Fruit fly (Drosophila melanogaster) S2 (cell line): Measurements from ENCODE around the gene Art8.

Source experiments
- CG8478 ChIP-seq: fragments of >200 bp; optimal IDR thresholded peaks from 2 replicates; lab custom pipeline; 2018
- CTCF ChIP-seq, 2 experiments: fragments of >200 bp; optimal IDR thresholded peaks; 2 replicates each; lab custom pipeline; 2018

Art8 gene

DNA sequence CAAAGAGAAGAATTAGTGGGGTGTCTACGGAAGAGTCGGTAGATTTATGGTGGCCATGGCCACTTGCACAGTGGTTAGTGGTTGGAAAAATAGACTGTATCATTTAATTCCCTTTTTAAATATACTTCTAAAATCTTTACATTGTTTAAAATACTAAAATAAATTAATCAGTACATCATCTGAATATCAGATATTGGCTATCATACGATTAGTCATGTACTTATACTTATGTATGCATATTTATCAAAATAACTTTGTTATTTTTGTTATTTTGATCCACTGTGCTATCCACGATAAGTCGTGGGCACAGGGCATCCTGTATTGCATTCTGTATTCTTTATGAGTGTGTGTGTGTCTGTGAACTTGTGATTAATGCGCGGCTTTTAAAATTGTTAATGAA lies 3.8 kb upstream of the Art8 start:
- TF ChIP-seq CG8478 (lab: Kevin White, UChicago) (no peak), CTCF (optimal IDR thresholded peaks at IDR 0.05; lab: Kevin White, UChicago) (no peak)

- TF ChIP-seq CTCF (optimal IDR thresholded peaks at IDR 0.05; lab: Kevin White, UChicago) = no peak
- TF ChIP-seq CG8478 (lab: Kevin White, UChicago) = no peak
Observed at dm6 chr2L:11014018-11014611, 3.2 kb upstream of the Art8 start.

DNA sequence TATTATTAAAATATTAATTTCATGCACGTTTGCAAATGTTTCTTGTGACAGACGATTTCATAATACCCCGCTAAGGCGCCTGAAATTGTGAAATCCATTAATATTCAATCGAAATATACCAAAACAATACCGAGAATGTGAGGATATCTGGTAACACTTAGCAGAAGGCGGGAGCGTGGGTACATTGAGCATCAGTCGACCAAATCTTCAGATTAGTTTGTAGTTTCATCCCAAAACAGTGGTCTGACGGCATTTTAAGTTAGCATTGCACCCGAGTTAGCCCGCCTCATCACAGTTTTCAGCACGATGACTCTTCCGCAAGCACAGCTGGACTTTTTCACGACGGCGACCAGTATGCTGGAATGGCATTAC lies 6.2 kb downstream of the Art8 start, which contains the start of gene Nup154:
Gene Nup154, plus strand, starts transcription at position 147 of the 372 bp plus-strand sequence.
- TF ChIP-seq CG8478 (lab: Kevin White, UChicago) (no peak), CTCF (optimal IDR thresholded peaks at IDR 0.05; lab: Kevin White, UChicago) (no peak)

- TF ChIP-seq CG8478 (lab: Kevin White, UChicago) (no peak), CTCF (optimal IDR thresholded peaks at IDR 0.05; lab: Kevin White, UChicago) (peak in 1 of 2 experiments; percentile 38)
Observed at dm6 chr2L:11003925-11004673, 6.8 kb downstream of the Art8 start, which contains the start of gene RpL9. TSS of gene RpL9 (minus strand) at chr2L:11004189.

dm6 chr2L:11001376-11002122 lies 9.3 kb downstream of the Art8 start, which contains the start of the genes aub and lectin-33A:
TSS of gene aub (minus strand) at chr2L:11001476.
TSS of gene lectin-33A (plus strand) at chr2L:11002072.
- TF ChIP-seq CTCF (optimal IDR thresholded peaks at IDR 0.05; lab: Kevin White, UChicago) (no peak), CG8478 (lab: Kevin White, UChicago) (no peak)

- TF ChIP-seq CG8478 (lab: Kevin White, UChicago) = no peak
- peak; percentile 39 to 44 for TF ChIP-seq CTCF (optimal IDR thresholded peaks at IDR 0.05; lab: Kevin White, UChicago)
Observed at dm6 chr2L:10989162-10989561, 21.7 kb downstream of the Art8 start, which contains the start of gene TTLL4A. TSS of gene TTLL4A (plus strand) at chr2L:10989401.

- TF ChIP-seq CTCF (optimal IDR thresholded peaks at IDR 0.05; lab: Kevin White, UChicago) (no peak), CG8478 (lab: Kevin White, UChicago) (no peak)
Observed at dm6 chr2L:10988026-10988425, 22.9 kb downstream of the Art8 start.

DNA sequence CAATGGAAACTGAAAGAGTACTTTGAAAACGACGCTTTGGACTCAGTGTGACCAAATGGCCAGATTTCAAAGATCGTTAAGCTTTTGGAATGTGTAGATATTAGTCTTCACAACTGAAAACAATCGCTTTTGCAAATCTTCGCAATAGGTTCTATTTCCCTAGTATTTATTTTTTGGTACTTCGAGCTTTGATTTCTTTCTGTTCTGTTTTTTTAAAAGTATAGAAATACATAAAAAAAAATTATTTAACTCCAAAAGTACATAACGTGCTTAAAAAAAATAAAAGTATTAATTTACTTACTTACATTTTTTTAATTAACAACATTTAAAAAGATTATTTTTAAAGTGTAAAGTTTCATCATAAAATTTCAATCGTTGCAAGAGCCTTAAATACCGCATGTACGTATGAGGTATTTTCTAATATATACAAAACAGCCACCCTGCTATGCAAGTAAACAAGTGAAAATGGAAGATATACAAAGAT lies 23.5 kb downstream of the Art8 start, which contains the start of the genes piwi and CG12253:
Gene piwi, minus strand, starts transcription at position 51 of the 484 bp plus-strand sequence.
Gene CG12253, plus strand, starts transcription at position 437 of the 484 bp plus-strand sequence.
- TF ChIP-seq CG8478 (lab: Kevin White, UChicago) (no peak), CTCF (optimal IDR thresholded peaks at IDR 0.05; lab: Kevin White, UChicago) (no peak)

DNA sequence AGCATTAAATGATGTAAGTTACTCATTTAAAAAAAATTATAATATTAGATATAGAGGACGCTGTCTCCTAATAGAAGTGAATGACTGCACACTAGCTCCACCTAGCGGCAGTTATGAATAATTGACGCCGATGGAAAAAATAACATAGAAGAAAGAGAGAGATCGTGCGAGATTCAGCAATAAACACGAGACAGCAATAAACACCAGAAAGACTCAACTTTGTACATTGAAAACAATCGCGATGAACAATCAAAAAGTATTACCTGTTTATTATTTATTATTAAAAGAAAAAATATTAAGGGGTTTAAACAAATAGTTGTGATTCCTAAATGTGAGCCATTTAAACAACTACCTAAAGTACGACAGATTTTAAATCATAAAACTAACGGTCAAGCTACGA lies 24.7 kb downstream of the Art8 start:
- peak; percentile 49 to 91 for TF ChIP-seq CTCF (optimal IDR thresholded peaks at IDR 0.05; lab: Kevin White, UChicago)
- TF ChIP-seq CG8478 (lab: Kevin White, UChicago) = no peak

DNA sequence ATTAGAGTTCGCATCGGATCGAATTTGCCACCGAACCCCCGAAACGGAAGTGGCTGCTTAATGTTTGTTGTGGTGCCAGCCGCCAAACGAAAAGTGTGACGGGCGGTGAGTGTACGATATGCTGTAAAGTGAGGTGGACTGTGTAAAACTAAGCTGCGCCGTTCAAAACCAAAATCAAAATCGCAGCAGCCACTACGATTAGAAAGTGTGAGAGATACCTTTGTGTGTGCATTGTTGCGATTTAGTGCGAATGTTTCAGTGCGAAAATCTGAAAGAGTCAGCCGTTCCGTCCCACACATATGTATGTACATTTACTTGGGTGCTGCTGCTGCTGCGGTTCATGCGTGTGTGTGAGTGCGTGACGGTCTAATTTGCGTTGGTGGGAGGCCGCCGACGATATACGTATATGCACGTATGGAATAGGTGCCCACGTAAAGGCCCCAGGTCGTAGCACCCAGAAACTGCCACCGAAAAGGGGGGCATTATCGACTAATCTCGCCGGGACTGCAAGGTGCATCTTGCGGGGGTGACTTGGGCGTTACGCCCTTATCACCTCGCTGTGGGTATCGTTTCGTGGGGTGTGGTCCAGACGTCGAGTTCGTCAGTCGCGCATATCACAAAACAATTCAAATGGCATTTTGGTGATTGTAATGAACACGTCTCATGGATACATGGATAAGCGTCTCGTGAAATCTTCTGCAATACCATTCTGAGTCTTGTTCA lies 33.9 kb downstream of the Art8 start:
- TF ChIP-seq CG8478 (lab: Kevin White, UChicago) (no peak), CTCF (optimal IDR thresholded peaks at IDR 0.05; lab: Kevin White, UChicago) (no peak)

DNA sequence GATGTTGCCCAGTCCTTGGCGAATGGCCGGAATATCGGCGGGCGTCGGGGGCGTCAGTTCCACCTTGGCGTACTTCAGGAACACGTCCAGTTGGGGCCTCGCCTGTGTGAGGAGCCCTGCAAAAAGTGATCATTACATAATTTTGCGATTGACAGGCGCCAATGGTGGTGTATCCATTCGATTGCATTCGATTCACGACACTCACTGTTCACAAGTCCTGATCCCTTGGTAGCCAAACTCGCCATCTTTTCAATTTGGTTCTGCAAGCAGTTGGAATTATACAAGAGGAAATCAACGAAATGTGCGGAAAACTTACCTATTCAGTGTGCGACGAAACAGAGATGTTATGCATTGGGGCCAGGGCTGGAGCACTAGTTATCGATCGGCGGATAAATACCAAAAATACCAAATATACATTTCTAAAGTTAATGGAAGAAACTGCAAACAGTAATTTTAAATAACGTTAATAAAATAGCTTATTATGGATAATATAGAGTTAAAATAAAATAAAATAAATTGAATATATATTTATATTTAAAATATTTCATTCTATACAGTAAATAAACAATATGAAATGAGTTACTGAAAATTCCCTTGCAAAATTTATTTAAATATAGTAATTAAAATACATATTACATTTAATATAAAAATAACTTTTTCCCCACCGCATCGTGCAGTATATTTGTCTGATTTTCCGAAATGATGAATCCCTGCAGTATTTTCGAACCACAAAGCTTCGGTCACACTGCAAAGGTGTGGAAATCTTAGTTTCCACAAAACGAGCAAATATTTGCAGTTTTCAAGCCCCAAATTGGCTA lies 34.6 kb downstream of the Art8 start, which contains the start of the genes ATPsynG and SCAR:
Gene ATPsynG, minus strand, starts transcription at position 354 of the 818 bp plus-strand sequence.
Gene SCAR, plus strand, starts transcription at position 727 of the 818 bp plus-strand sequence.
- TF ChIP-seq CG8478 (lab: Kevin White, UChicago) (no peak), CTCF (optimal IDR thresholded peaks at IDR 0.05; lab: Kevin White, UChicago) (peak; percentile 17 to 21)

DNA sequence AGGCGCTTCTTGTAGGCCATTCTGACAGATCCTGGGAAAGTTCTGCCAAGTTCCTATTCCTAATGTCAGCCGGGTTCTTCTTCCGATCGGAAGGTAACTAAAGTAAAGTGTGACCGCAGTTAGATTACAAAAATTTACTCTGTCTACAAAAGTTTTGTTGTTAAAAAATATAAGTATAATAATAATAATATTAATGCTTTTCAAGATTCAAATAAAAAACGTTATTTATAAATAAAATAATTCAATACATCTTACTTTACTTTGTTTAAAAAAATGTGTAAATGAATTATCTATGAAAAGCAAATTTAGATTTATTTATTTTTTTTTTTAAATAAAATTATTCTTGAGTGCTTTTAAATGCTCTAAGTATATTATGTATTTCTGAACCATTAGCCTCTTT lies 35.7 kb downstream of the Art8 start, which contains the start of gene abo:
Gene abo, minus strand, starts transcription at position 101 of the 400 bp plus-strand sequence.
- TF ChIP-seq CG8478 (lab: Kevin White, UChicago) = no peak
- TF ChIP-seq CTCF (optimal IDR thresholded peaks at IDR 0.05; lab: Kevin White, UChicago) = no peak

DNA sequence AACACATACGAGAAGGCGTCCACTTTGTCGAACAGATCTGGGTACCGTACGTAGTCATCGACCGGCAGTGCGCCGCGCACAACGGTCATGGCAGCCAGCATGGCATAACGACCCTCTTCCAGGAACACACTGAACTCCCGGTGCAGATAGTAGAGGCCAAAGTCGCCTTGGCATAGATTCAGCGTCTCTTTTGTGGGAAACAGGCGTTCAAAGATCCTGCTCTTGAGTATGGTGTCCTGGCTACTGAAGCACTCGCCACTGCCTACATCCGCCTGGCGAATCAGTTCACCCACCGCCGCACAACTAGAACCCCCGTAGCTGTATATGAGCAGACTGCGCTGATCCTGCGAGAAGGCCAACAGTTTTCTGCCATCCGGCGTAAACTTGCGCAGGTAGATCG lies 36.2 kb downstream of the Art8 start:
- TF ChIP-seq CG8478 (lab: Kevin White, UChicago) = no peak
- no peak for TF ChIP-seq CTCF (optimal IDR thresholded peaks at IDR 0.05; lab: Kevin White, UChicago)
